Worm (Caenorhabditis elegans) whole organism, L1 larva: Measurements from ENCODE around the gene umps-1.

Experiments
- ces-1 ChIP-seq: fragments of 150-350 bp; optimal IDR thresholded peaks from 2 replicates; lab custom pipeline; 2014; ENCODE audit warnings: missing biosample characterization, missing genetic modification reagents, missing genetic modification characterization
- elt-2 ChIP-seq: sonication (generic microtip); optimal IDR thresholded peaks from 2 replicates; lab custom pipeline; 2016; ENCODE audit warnings: missing genetic modification characterization, mild to moderate bottlenecking, inconsistent platforms, missing compliant biosample characterization, missing genetic modification reagents

- TF ChIP-seq ces-1 (GFP tag; lab: Kevin White, UChicago): no peak
- TF ChIP-seq elt-2 (tag; lab: Kevin White, UChicago): peak; percentile 84
Measured at ce11 chrIII:10333961-10334542, 23.4 kb downstream of the umps-1 start, which contains the start of the genes jmjd-4 and mev-1.
